Worm (Caenorhabditis elegans): ENCODE results near the gene chil-2.

chil-2 gene

ce11 chrII:9874508-9875229, at the start of gene chil-2, which contains the start of gene ctsa-3.2:
Gene chil-2 (minus strand): TSS chrII:9874608.
Gene ctsa-3.2 (plus strand): TSS chrII:9875179.
- TF ChIP-seq unc-42 (tag; optimal IDR thresholded peaks at IDR 0.05) (no peak), gmeb-2 (tag; optimal IDR thresholded peaks at IDR 0.05) (no peak), pha-2 (tag; optimal IDR thresholded peaks at IDR 0.05) (no peak), hlh-15 (tag; optimal IDR thresholded peaks at IDR 0.05) (no peak), ceh-45 (GFP tag; IDR thresholded peaks at IDR 0.05) (no peak), fkh-6 (tag; optimal IDR thresholded peaks at IDR 0.05) (no peak), madf-2 (tag; optimal IDR thresholded peaks at IDR 0.05) (no peak)

DNA sequence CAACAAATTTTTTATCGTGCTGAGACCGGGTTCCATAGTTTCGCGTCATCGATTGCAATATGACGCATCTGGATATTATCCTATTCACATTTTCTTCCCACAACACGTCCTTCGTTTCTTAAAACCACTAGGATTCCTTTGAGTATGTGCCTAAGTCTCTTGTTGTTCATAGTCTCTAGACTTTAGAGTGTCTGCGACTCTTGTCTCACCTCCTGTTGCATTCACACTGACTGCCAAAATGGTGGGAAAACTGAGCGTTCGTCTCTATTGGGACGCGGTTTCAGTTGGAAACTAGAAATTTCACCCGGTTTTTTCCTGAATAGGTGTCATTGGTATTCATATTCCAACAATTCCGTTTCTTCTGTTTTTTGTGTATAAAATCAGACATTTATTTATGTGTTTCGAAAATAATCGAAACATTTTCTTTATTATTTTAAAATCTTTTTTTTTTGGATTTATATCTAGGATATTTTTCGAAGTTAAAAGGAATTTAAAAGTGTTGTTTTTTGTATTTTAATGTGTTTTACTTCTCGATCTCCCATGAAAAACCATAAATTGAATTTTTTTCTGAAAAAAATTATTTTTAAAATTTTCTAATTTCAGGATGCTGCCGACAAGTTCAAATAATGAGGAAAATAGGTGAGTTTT, 47.3 kb upstream of the chil-2 start, which contains the start of gene C05C10.2:
Gene C05C10.2 (plus strand): TSS at position 598 of the 648 bp plus-strand sequence.
- peak; percentile 7 for TF ChIP-seq nfya-1 (tag; optimal IDR thresholded peaks at IDR 0.05)
- TF ChIP-seq ceh-18 (tag; optimal IDR thresholded peaks at IDR 0.05) = no peak
- TF ChIP-seq sdc-2 (tag; optimal IDR thresholded peaks at IDR 0.05) = no peak
- TF ChIP-seq eyg-1 (tag; optimal IDR thresholded peaks at IDR 0.05) = no peak
- no peak for TF ChIP-seq gmeb-2 (tag; optimal IDR thresholded peaks at IDR 0.05)
- no peak for TF ChIP-seq tbx-7 (tag; optimal IDR thresholded peaks at IDR 0.05)
- no peak for TF ChIP-seq pros-1 (tag; optimal IDR thresholded peaks at IDR 0.05)

DNA sequence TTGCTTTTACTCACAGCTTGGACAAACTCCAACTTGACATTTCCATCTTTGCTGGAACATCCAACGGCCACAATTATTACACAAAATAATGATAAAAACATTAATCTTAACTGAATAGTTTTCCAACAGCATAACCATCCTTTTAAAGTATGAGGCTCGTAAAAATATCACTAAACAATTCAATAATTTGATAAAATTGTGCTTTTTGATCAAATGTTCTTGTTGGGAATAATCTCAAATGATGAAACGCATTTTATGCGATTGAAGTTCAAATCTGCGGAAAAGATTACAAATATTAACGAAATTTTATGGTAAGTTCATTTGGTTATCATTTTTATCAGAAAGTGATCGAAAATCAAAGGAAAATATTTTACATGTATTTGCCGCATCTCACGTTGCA, 46.1 kb upstream of the chil-2 start, which contains the start of gene pho-10:
Gene pho-10 (minus strand): TSS at position 101 of the 400 bp plus-strand sequence.
- no peak for TF ChIP-seq Y22D7AL.16 (tag; optimal IDR thresholded peaks at IDR 0.05)
- TF ChIP-seq eyg-1 (tag; optimal IDR thresholded peaks at IDR 0.05) = no peak
- TF ChIP-seq ceh-9 (tag; optimal IDR thresholded peaks at IDR 0.05) = no peak
- no peak for TF ChIP-seq ceh-31 (tag; optimal IDR thresholded peaks at IDR 0.05)
- no peak for TF ChIP-seq pha-2 (tag; optimal IDR thresholded peaks at IDR 0.05)
- TF ChIP-seq pat-9 (tag; optimal IDR thresholded peaks at IDR 0.05) = no peak
- TF ChIP-seq che-1 (tag; optimal IDR thresholded peaks at IDR 0.05) = no peak
- TF ChIP-seq ceh-2 (tag; optimal IDR thresholded peaks at IDR 0.05) = no peak
- no peak for TF ChIP-seq elt-2 (tag; optimal IDR thresholded peaks at IDR 0.05)

- no peak for TF ChIP-seq rnt-1 (tag; optimal IDR thresholded peaks at IDR 0.05)
- TF ChIP-seq gmeb-2 (tag; optimal IDR thresholded peaks at IDR 0.05) = no peak
Measured at ce11 chrII:9917904-9918303, 43.5 kb upstream of the chil-2 start, which contains the start of gene C05C10.8. Gene C05C10.8 (minus strand): TSS chrII:9918004.

- TF ChIP-seq dmd-4 (tag; optimal IDR thresholded peaks at IDR 0.05; ENCODE audit: borderline replicate concordance) (no peak), pha-2 (tag; optimal IDR thresholded peaks at IDR 0.05) (no peak), rnt-1 (tag; optimal IDR thresholded peaks at IDR 0.05) (no peak), sdc-2 (tag; optimal IDR thresholded peaks at IDR 0.05) (no peak), unc-42 (tag; optimal IDR thresholded peaks at IDR 0.05) (no peak), ceh-34 (tag; optimal IDR thresholded peaks at IDR 0.05) (no peak), C08G9.2 (tag; optimal IDR thresholded peaks at IDR 0.05) (no peak), T23F11.4 (GFP tag; optimal IDR thresholded peaks at IDR 0.05) (no peak), hlh-15 (tag; optimal IDR thresholded peaks at IDR 0.05) (no peak), gmeb-2 (tag; optimal IDR thresholded peaks at IDR 0.05) (no peak)
Measured at ce11 chrII:9916177-9916576, 41.8 kb upstream of the chil-2 start, which contains the start of gene F26C11.4. Gene F26C11.4 (minus strand): TSS chrII:9916277.

- TF ChIP-seq ama-1 (optimal IDR thresholded peaks at IDR 0.05) (no peak), fax-1 (tag; optimal IDR thresholded peaks at IDR 0.05) (no peak), pat-9 (tag; optimal IDR thresholded peaks at IDR 0.05) (no peak)
Measured at ce11 chrII:9914999-9915398, 40.6 kb upstream of the chil-2 start, which contains the start of gene F26C11.3. Gene F26C11.3 (minus strand): TSS chrII:9915099.

ce11 chrII:9904459-9904858, 30.1 kb upstream of the chil-2 start:
- TF ChIP-seq pros-1 (tag; optimal IDR thresholded peaks at IDR 0.05) (no peak), F13H6.1 (tag; optimal IDR thresholded peaks at IDR 0.05) (no peak), T23F11.4 (GFP tag; optimal IDR thresholded peaks at IDR 0.05) (no peak), syd-9 (tag; optimal IDR thresholded peaks at IDR 0.05) (no peak), unc-42 (tag; optimal IDR thresholded peaks at IDR 0.05) (no peak), odd-2 (tag; optimal IDR thresholded peaks at IDR 0.05) (no peak), zip-5 (tag; optimal IDR thresholded peaks at IDR 0.05) (no peak), unc-86 (tag; optimal IDR thresholded peaks at IDR 0.05) (no peak), pha-2 (tag; optimal IDR thresholded peaks at IDR 0.05) (no peak), ceh-2 (tag; optimal IDR thresholded peaks at IDR 0.05) (no peak), K09A11.1 (tag; optimal IDR thresholded peaks at IDR 0.05; ENCODE audit: insufficient read depth) (no peak), che-1 (tag; optimal IDR thresholded peaks at IDR 0.05) (no peak)

All from whole organism, late embryonic.